Fruit fly (Drosophila melanogaster) whole organism, embryonic: ENCODE results near the gene CG15365.

Experiments
- CG10267 ChIP-seq: fragments of 200-800 bp; sonication (Bioruptor generic); optimal IDR thresholded peaks from 2 replicates; lab custom pipeline; 2018; ENCODE audit warnings: missing biosample characterization, mild to moderate bottlenecking, missing genetic modification characterization, moderate library complexity
- CG10565 ChIP-seq: fragments of 200-800 bp; sonication (Bioruptor generic); optimal IDR thresholded peaks from 3 replicates; lab custom pipeline; 2016; ENCODE audit warnings: missing biosample characterization, mild to moderate bottlenecking, missing genetic modification characterization
- CG10979 ChIP-seq: fragments of 200-800 bp; sonication (Bioruptor generic); optimal IDR thresholded peaks from 2 replicates; lab custom pipeline; 2018; ENCODE audit warnings: missing biosample characterization, mild to moderate bottlenecking, missing genetic modification characterization, moderate library complexity
- CG11085 ChIP-seq: fragments of 200-800 bp; sonication (Bioruptor generic); IDR thresholded peaks from 2 replicates; pipeline ENCODE4 v1.3.6; 2022; ENCODE audit warnings: missing biosample characterization, missing genetic modification characterization
- CG11560 ChIP-seq: fragments of 200-800 bp; sonication (Bioruptor generic); IDR thresholded peaks from 3 replicates; pipeline ENCODE4 v1.3.6; 2022; ENCODE audit warnings: missing biosample characterization, missing genetic modification characterization
- CG12219 ChIP-seq: fragments of 200-800 bp; sonication (Bioruptor generic); optimal IDR thresholded peaks from 3 replicates; lab custom pipeline; 2018; ENCODE audit warnings: missing biosample characterization, mild to moderate bottlenecking, missing genetic modification characterization
- CG12299 ChIP-seq: fragments of 200-800 bp; sonication (Bioruptor generic); optimal IDR thresholded peaks from 2 replicates; lab custom pipeline; 2018; ENCODE audit warnings: missing biosample characterization, mild to moderate bottlenecking, missing genetic modification characterization
- CG14710 ChIP-seq: fragments of 200-800 bp; sonication (Bioruptor generic); optimal IDR thresholded peaks from 3 replicates; lab custom pipeline; 2019; ENCODE audit warnings: missing biosample characterization, mild to moderate bottlenecking, missing genetic modification characterization, moderate library complexity
- CG15696 ChIP-seq: fragments of 200-800 bp; sonication (Bioruptor generic); optimal IDR thresholded peaks from 2 replicates; lab custom pipeline; 2019; ENCODE audit warnings: missing biosample characterization, mild to moderate bottlenecking, missing genetic modification characterization, moderate library complexity
- CG18476 ChIP-seq: fragments of 200-800 bp; sonication (Bioruptor generic); optimal IDR thresholded peaks from 2 replicates; lab custom pipeline; 2016; ENCODE audit warnings: missing biosample characterization, mild to moderate bottlenecking, missing genetic modification characterization
- CG2116 ChIP-seq: fragments of 200-800 bp; sonication (Bioruptor generic); optimal IDR thresholded peaks from 3 replicates; lab custom pipeline; 2018; ENCODE audit warnings: missing biosample characterization, mild to moderate bottlenecking, missing genetic modification characterization
- CG31224 ChIP-seq: fragments of 200-800 bp; sonication (Bioruptor generic); IDR thresholded peaks from 2 replicates; pipeline ENCODE4 v1.3.6; 2022; ENCODE audit warnings: missing biosample characterization, missing genetic modification characterization
- CG31388 ChIP-seq: fragments of 200-800 bp; sonication (Bioruptor generic); optimal IDR thresholded peaks from 2 replicates; lab custom pipeline; 2016; ENCODE audit warnings: missing biosample characterization, missing genetic modification characterization
- CG3995 ChIP-seq: fragments of 200-800 bp; sonication (Bioruptor generic); optimal IDR thresholded peaks from 3 replicates; lab custom pipeline; 2016; ENCODE audit warnings: missing biosample characterization, missing genetic modification characterization
- CG4730 ChIP-seq: fragments of 200-800 bp; sonication (Bioruptor generic); IDR thresholded peaks from 2 replicates; pipeline ENCODE4 v1.3.6; 2022; ENCODE audit warnings: missing biosample characterization, missing genetic modification characterization
- CG6254 ChIP-seq: fragments of 200-800 bp; sonication (Bioruptor generic); optimal IDR thresholded peaks from 3 replicates; lab custom pipeline; 2017; ENCODE audit warnings: mild to moderate bottlenecking, missing biosample characterization, missing genetic modification reagents, missing genetic modification characterization
- CG6791 ChIP-seq: fragments of 200-800 bp; sonication (Bioruptor generic); IDR thresholded peaks from 3 replicates; pipeline ENCODE4 v1.3.6; 2022; ENCODE audit warnings: missing biosample characterization, missing genetic modification characterization; ENCODE audit not compliant: partially characterized antibody
- CG7372 ChIP-seq: fragments of 200-800 bp; sonication (Bioruptor generic); IDR thresholded peaks from 2 replicates; pipeline ENCODE4 v1.3.6; 2022; ENCODE audit warnings: missing biosample characterization, missing genetic modification characterization
- CG7839 ChIP-seq: fragments of 200-800 bp; sonication (Bioruptor generic); optimal IDR thresholded peaks from 3 replicates; lab custom pipeline; 2018; ENCODE audit warnings: missing biosample characterization, mild to moderate bottlenecking, missing genetic modification characterization, moderate library complexity
- CG8290 ChIP-seq, 3 experiments: fragments of 200-800 bp; sonication (Bioruptor generic); optimal IDR thresholded peaks; 2 replicates each; lab custom pipeline; 2016 to 2019; ENCODE audit warnings: missing biosample characterization in 3 of 3, missing genetic modification characterization in 3 of 3, mild to moderate bottlenecking in 2 of 3, moderate library complexity in 1 of 3
- CTCF ChIP-seq: fragments of 200-800 bp; sonication (Bioruptor generic); optimal IDR thresholded peaks from 2 replicates; lab custom pipeline; 2017; ENCODE audit warnings: missing biosample characterization, mild to moderate bottlenecking, missing genetic modification characterization, moderate library complexity
- Camta ChIP-seq: fragments of 200-800 bp; sonication (Bioruptor generic); optimal IDR thresholded peaks from 2 replicates; lab custom pipeline; 2016; ENCODE audit warnings: missing biosample characterization, missing genetic modification characterization
- CoRest ChIP-seq: fragments of 200-800 bp; sonication (Bioruptor generic); optimal IDR thresholded peaks from 3 replicates; lab custom pipeline; 2018; ENCODE audit warnings: missing biosample characterization, mild to moderate bottlenecking, missing genetic modification characterization, moderate library complexity
- D ChIP-seq, 2 experiments: fragments of 200-800 bp in 1 of 2; fragments of >200 bp in 1 of 2; sonication (Bioruptor generic) in 1 of 2; optimal IDR thresholded peaks; 2 replicates in 1 of 2; 3 replicates in 1 of 2; lab custom pipeline; 2017; ENCODE audit warnings: mild to moderate bottlenecking in 1 of 2, missing biosample characterization in 1 of 2, missing genetic modification characterization in 1 of 2, missing genetic modification reagents in 1 of 2
- Dbx ChIP-seq: fragments of 200-800 bp; sonication (Bioruptor generic); IDR thresholded peaks from 3 replicates; pipeline ENCODE4 v1.3.6; 2022; ENCODE audit warnings: missing biosample characterization, missing genetic modification characterization
- Doc2 ChIP-seq: fragments of 200-800 bp; sonication (Bioruptor generic); IDR thresholded peaks from 2 replicates; pipeline ENCODE4 v1.3.6; 2022; ENCODE audit warnings: missing biosample characterization, missing genetic modification characterization
- H2.0 ChIP-seq: fragments of 200-800 bp; sonication (Bioruptor generic); IDR thresholded peaks from 2 replicates; pipeline ENCODE4 v1.3.6; 2022; ENCODE audit warnings: missing biosample characterization, missing genetic modification characterization
- HLH54F ChIP-seq: fragments of 200-800 bp; sonication (Bioruptor generic); optimal IDR thresholded peaks from 3 replicates; lab custom pipeline; 2016; ENCODE audit warnings: missing biosample characterization, missing genetic modification characterization
- Jarid2 ChIP-seq: fragments of 200-800 bp; sonication (Bioruptor generic); optimal IDR thresholded peaks from 3 replicates; lab custom pipeline; 2017; ENCODE audit warnings: mild to moderate bottlenecking, missing biosample characterization, missing genetic modification reagents, missing genetic modification characterization
- Mrtf ChIP-seq: fragments of 200-800 bp; sonication (Bioruptor generic); IDR thresholded peaks from 3 replicates; pipeline ENCODE4 v1.3.6; 2022; ENCODE audit warnings: missing biosample characterization, missing genetic modification characterization
- NC2β ChIP-seq: fragments of 200-800 bp; sonication (Bioruptor generic); optimal IDR thresholded peaks from 2 replicates; lab custom pipeline; 2016; ENCODE audit warnings: missing biosample characterization, missing genetic modification characterization
- Nf-YC ChIP-seq: fragments of 200-800 bp; optimal IDR thresholded peaks from 3 replicates; lab custom pipeline; 2019; ENCODE audit warnings: missing biosample characterization, mild to moderate bottlenecking, missing genetic modification characterization, moderate library complexity
- Oli ChIP-seq: fragments of 200-800 bp; sonication (Bioruptor generic); optimal IDR thresholded peaks from 2 replicates; lab custom pipeline; 2018; ENCODE audit warnings: missing biosample characterization, mild to moderate bottlenecking, missing genetic modification characterization, moderate library complexity
- Optix ChIP-seq: fragments of 200-800 bp; sonication (Bioruptor generic); IDR thresholded peaks from 3 replicates; pipeline ENCODE4 v1.3.6; 2022; ENCODE audit warnings: missing biosample characterization, missing genetic modification characterization
- Rfx ChIP-seq: fragments of 200-800 bp; sonication (Bioruptor generic); IDR thresholded peaks from 2 replicates; pipeline ENCODE4 v1.3.6; 2022; ENCODE audit warnings: missing biosample characterization, missing genetic modification characterization
- Sin3A ChIP-seq: fragments of >200 bp; optimal IDR thresholded peaks from 2 replicates; lab custom pipeline; 2018
- Taf1 ChIP-seq: fragments of 200-800 bp; sonication (Bioruptor generic); IDR thresholded peaks from 2 replicates; pipeline ENCODE4 v1.3.6; 2022; ENCODE audit warnings: missing biosample characterization, missing genetic modification characterization
- aop ChIP-seq: fragments of 200-800 bp; sonication (Bioruptor generic); IDR thresholded peaks from 2 replicates; pipeline ENCODE4 v1.3.6; 2022; ENCODE audit warnings: missing biosample characterization, missing genetic modification characterization
- ara ChIP-seq: fragments of 200-800 bp; sonication (Bioruptor generic); IDR thresholded peaks from 2 replicates; pipeline ENCODE4 v1.3.6; 2022; ENCODE audit warnings: missing biosample characterization, missing genetic modification characterization
- ato ChIP-seq: fragments of 200-800 bp; sonication (Bioruptor generic); IDR thresholded peaks from 2 replicates; pipeline ENCODE4 v1.3.6; 2022; ENCODE audit warnings: missing biosample characterization, missing genetic modification characterization; ENCODE audit not compliant: partially characterized antibody
- crp ChIP-seq, 2 experiments: fragments of 200-800 bp; sonication (Bioruptor generic); optimal IDR thresholded peaks; 2 replicates in 1 of 2; 3 replicates in 1 of 2; lab custom pipeline; 2017; ENCODE audit warnings: missing biosample characterization in 2 of 2, missing genetic modification characterization in 2 of 2, mild to moderate bottlenecking in 1 of 2, moderate library complexity in 1 of 2
- fd96Cb ChIP-seq: fragments of 200-800 bp; sonication (Bioruptor generic); optimal IDR thresholded peaks from 2 replicates; lab custom pipeline; 2018; ENCODE audit warnings: missing biosample characterization, mild to moderate bottlenecking, missing genetic modification characterization, moderate library complexity
- grn ChIP-seq: fragments of 200-800 bp; sonication (Bioruptor generic); optimal IDR thresholded peaks from 3 replicates; lab custom pipeline; 2017; ENCODE audit warnings: missing biosample characterization, missing genetic modification characterization
- klu ChIP-seq: fragments of 200-800 bp; sonication (Bioruptor generic); IDR thresholded peaks from 2 replicates; pipeline ENCODE4 v1.3.6; 2022; ENCODE audit warnings: missing biosample characterization, missing genetic modification characterization
- lola ChIP-seq, 3 experiments: fragments of >200 bp in 2 of 3; fragments of 200-800 bp in 1 of 3; sonication (Bioruptor generic) in 1 of 3; optimal IDR thresholded peaks; 2 replicates each; lab custom pipeline; 2017 to 2019; ENCODE audit warnings: missing biosample characterization in 3 of 3, missing genetic modification characterization in 3 of 3, mild to moderate bottlenecking in 1 of 3, moderate library complexity in 1 of 3
- otp ChIP-seq: fragments of 200-800 bp; sonication (Bioruptor generic); IDR thresholded peaks from 3 replicates; pipeline ENCODE4, ENCODE4 v1.3.6; 2022; ENCODE audit warnings: missing biosample characterization, missing genetic modification characterization
- ro ChIP-seq: fragments of 200-800 bp; sonication (Bioruptor generic); IDR thresholded peaks from 2 replicates; pipeline ENCODE4 v1.3.6; 2022; ENCODE audit warnings: missing biosample characterization, missing genetic modification characterization
- tgo ChIP-seq: fragments of 200-800 bp; sonication (Bioruptor generic); IDR thresholded peaks from 3 replicates; pipeline ENCODE4 v1.3.6; 2022; ENCODE audit warnings: missing biosample characterization, missing genetic modification characterization
- zen ChIP-seq: fragments of 200-800 bp; sonication (Bioruptor generic); optimal IDR thresholded peaks from 3 replicates; lab custom pipeline; 2018; ENCODE audit warnings: missing biosample characterization, mild to moderate bottlenecking, missing genetic modification characterization, moderate library complexity

Gene CG15365

DNA sequence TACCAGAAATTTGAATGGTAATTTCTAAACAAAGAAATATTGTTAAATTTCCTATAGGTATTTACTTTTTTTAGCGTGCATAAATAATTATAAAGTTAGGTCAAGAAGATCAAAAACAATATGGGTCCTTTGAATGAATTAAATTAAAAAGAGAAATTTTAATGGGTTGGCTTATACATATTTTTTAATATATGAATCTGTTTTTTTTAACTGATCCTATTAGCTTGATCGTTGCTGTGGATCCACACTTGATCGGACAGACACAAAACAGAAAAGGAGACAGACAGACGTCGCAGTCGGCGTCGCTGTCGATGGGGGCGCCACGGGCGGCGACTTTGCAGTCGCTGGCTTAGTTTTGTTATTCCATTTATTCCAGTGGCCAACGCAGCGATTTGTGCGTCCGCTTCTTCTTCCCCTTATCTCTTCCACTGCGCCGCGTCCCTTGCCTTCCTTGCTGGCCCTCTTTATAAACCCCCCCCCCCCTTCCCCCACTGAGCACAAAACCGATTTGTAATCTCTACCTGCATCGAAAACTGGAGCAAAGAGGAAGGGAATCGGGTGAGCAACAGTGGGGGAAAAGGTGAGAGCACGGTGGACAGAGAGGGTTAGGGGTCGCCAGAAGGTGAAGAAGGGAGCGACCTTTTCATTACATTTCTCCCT, 19.9 kb downstream of the CG15365 start:
- peak; percentile 35 for TF ChIP-seq CTCF (GFP tag; lab: Kevin White, UChicago)
- TF ChIP-seq CG4730 (GFP tag; lab: Robert Waterston, UW) = no peak
- TF ChIP-seq CG11560 (tag; lab: Robert Waterston, UW) = no peak
- peak; percentile 6 for TF ChIP-seq NC2β (GFP tag; lab: Kevin White, UChicago)
- no peak for TF ChIP-seq ro
- TF ChIP-seq Dbx = no peak
- peak; percentile 81 for TF ChIP-seq CG15696 (tag; lab: Kevin White, UChicago)
- no peak for TF ChIP-seq Sin3A (lab: Kevin White, UChicago)
- TF ChIP-seq Jarid2 (GFP tag; lab: Kevin White, UChicago) = peak; percentile 22
- no peak for TF ChIP-seq CG7372 (GFP tag; lab: Robert Waterston, UW)
- no peak for TF ChIP-seq aop (GFP tag; lab: Robert Waterston, UW)
- TF ChIP-seq CG2116 (GFP tag; lab: Kevin White, UChicago) = peak; percentile 12
- peak; percentile 19 for TF ChIP-seq Camta
- TF ChIP-seq CG10565 (GFP tag; lab: Kevin White, UChicago) = no peak
- peak; percentile 31; the same call in 1 of the 3 replicates for TF ChIP-seq tgo (GFP tag; lab: Robert Waterston, UW)
- peak; percentile 45 for TF ChIP-seq zen (tag; lab: Kevin White, UChicago)
- no peak for TF ChIP-seq CG6791
- TF ChIP-seq crp (GFP tag; optimal IDR thresholded peaks at IDR 0.05; lab: Kevin White, UChicago) = peak in 1 of 2 experiments; percentile 4
- TF ChIP-seq fd96Cb = peak; percentile 77
- TF ChIP-seq CG31224 (GFP tag; lab: Robert Waterston, UW) = no peak
- TF ChIP-seq CG8290 (GFP tag; optimal IDR thresholded peaks at IDR 0.05; lab: Kevin White, UChicago) = peak; percentile 46
- no peak for TF ChIP-seq CG8290 (tag; optimal IDR thresholded peaks at IDR 0.05; lab: Kevin White, UChicago)
- TF ChIP-seq CG6254 (GFP tag; lab: Kevin White, UChicago) = peak; percentile 50
- no peak for TF ChIP-seq Rfx (GFP tag; lab: Robert Waterston, UW)
- no peak for TF ChIP-seq CG11085 (GFP tag; lab: Robert Waterston, UW)
- TF ChIP-seq Mrtf (GFP tag; lab: Robert Waterston, UW) = no peak
- TF ChIP-seq CG31388 = no peak
- TF ChIP-seq Taf1 (GFP tag; lab: Robert Waterston, UW) = no peak
- TF ChIP-seq CG14710 (tag; lab: Kevin White, UChicago) = peak; percentile 75
- TF ChIP-seq ato (GFP tag; lab: Robert Waterston, UW) = no peak
- no peak for TF ChIP-seq Optix (GFP tag; lab: Robert Waterston, UW)
- peak; percentile 44 for TF ChIP-seq CG12299 (tag; lab: Kevin White, UChicago)
- no peak for TF ChIP-seq CG3995 (GFP tag; lab: Kevin White, UChicago)
- peak; percentile 82 for TF ChIP-seq CoRest (tag; lab: Kevin White, UChicago)
- peak; percentile 87 for TF ChIP-seq grn
- TF ChIP-seq D (optimal IDR thresholded peaks at IDR 0.05; lab: Kevin White, UChicago) = no peak
- TF ChIP-seq D (GFP tag; optimal IDR thresholded peaks at IDR 0.05; lab: Kevin White, UChicago) = peak; percentile 73
- peak; percentile 55 for TF ChIP-seq Nf-YC
- peak; percentile 82 for TF ChIP-seq CG7839
- peak; percentile 62; the same call in 1 of the 2 replicates for TF ChIP-seq ara
- TF ChIP-seq lola (GFP tag; optimal IDR thresholded peaks at IDR 0.05; lab: Kevin White, UChicago) = peak in 1 of 3 experiments; percentile 89
- TF ChIP-seq H2.0 (GFP tag; lab: Robert Waterston, UW) = 0 out of 2 replicates have a peak, but pooled peaks have one; percentile 5
- no peak for TF ChIP-seq HLH54F (GFP tag; lab: Kevin White, UChicago)
- peak; percentile 81 for TF ChIP-seq CG10267
- no peak for TF ChIP-seq otp (GFP tag; lab: Robert Waterston, UW)
- TF ChIP-seq Doc2 (GFP tag; lab: Robert Waterston, UW) = no peak
- peak; percentile 39 for TF ChIP-seq CG18476
- no peak for TF ChIP-seq klu
- TF ChIP-seq CG12219 (GFP tag; lab: Kevin White, UChicago) = peak; percentile 46
- TF ChIP-seq CG10979 (tag; lab: Kevin White, UChicago) = peak; percentile 88
- TF ChIP-seq Oli (tag; lab: Kevin White, UChicago) = peak; percentile 82
